Fruit fly (Drosophila melanogaster) whole organism, adult: ENCODE measurements around the gene CtBP.

Experiments used
- CG12768 ChIP-seq: fragments of 200-800 bp; sonication (Bioruptor generic); optimal IDR thresholded peaks from 2 replicates; lab custom pipeline; 2017; ENCODE audit warnings: missing biosample characterization, missing genetic modification characterization, mild to moderate bottlenecking, moderate library complexity, missing genetic modification reagents
- Clk ChIP-seq: fragments of 200-800 bp; sonication (Bioruptor generic); optimal IDR thresholded peaks from 2 replicates; lab custom pipeline; 2017; ENCODE audit warnings: missing biosample characterization, missing genetic modification characterization
- Hr96 ChIP-seq: fragments of 200-800 bp; sonication (Bioruptor generic); optimal IDR thresholded peaks from 2 replicates; lab custom pipeline; 2016; ENCODE audit warnings: missing biosample characterization, missing genetic modification characterization
- toe ChIP-seq: fragments of 200-800 bp; sonication (Bioruptor generic); optimal IDR thresholded peaks from 2 replicates; lab custom pipeline; 2016; ENCODE audit warnings: missing biosample characterization, missing genetic modification characterization

DNA sequence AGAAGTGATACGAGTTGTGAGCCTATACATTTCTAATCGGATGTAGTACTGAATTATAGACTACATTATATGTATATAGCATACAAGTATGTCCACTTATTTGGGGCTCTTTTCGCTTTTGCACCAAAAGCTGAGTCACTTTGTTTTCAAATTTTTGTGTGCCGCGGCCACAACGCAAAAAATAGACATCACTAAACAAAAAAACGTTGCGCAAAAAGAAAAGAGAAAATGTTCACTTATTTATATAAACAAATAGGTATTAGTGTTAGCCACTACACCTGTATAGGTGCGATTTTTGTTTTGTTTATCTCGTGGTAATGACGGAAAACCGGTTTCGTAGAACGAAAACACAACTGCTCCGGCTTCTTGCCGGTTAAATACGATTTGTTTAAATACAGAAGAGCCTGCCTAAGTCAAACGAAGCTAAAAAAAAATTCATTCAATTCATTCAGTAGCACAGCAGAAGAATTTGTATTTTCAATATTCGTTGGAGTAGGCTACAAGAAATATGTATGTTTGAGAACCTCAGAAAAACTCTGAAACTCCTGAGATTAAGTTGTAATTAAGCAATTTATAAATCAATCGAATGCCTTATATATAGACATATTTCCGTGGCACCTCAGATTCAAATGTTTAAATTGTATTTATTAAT, 28.3 kb upstream of the CtBP start:
- TF ChIP-seq CG12768 (GFP tag; lab: Kevin White, UChicago) (no peak), Hr96 (GFP tag; lab: Kevin White, UChicago) (no peak), Clk (GFP tag; lab: Kevin White, UChicago) (no peak), toe (GFP tag; lab: Kevin White, UChicago) (no peak)
